Worm (Caenorhabditis elegans) whole organism, L3 larva: Measurements from ENCODE around the gene sid-1.

ENCODE experiments used
- R02D3.7 ChIP-seq: fragments of 150-350 bp; optimal IDR thresholded peaks from 2 replicates; lab custom pipeline; 2014; ENCODE audit warnings: missing biosample characterization, missing genetic modification characterization
- ZK546.5 ChIP-seq: sonication (generic microtip); optimal IDR thresholded peaks from 2 replicates; lab custom pipeline; 2017; ENCODE audit warnings: missing biosample characterization, missing genetic modification characterization
- aly-2 ChIP-seq: fragments of 150-350 bp; optimal IDR thresholded peaks from 2 replicates; lab custom pipeline; 2014; ENCODE audit warnings: missing biosample characterization, missing genetic modification characterization
- ama-1 ChIP-seq: fragments of 150-350 bp; optimal IDR thresholded peaks from 2 replicates; lab custom pipeline; 2018
- ceh-16 ChIP-seq: sonication (generic microtip); optimal IDR thresholded peaks from 2 replicates; lab custom pipeline; 2017; ENCODE audit warnings: missing biosample characterization, missing genetic modification characterization
- ceh-28 ChIP-seq: fragments of 150-350 bp; optimal IDR thresholded peaks from 2 replicates; lab custom pipeline; 2014; ENCODE audit warnings: missing biosample characterization, missing genetic modification reagents, missing genetic modification characterization
- ceh-82 ChIP-seq: fragments of 150-350 bp; optimal IDR thresholded peaks from 2 replicates; lab custom pipeline; 2014; ENCODE audit warnings: missing biosample characterization, missing genetic modification characterization
- ceh-9 ChIP-seq: sonication (generic microtip); optimal IDR thresholded peaks from 2 replicates; lab custom pipeline; 2018; ENCODE audit warnings: missing biosample characterization, missing genetic modification characterization
- egl-27 ChIP-seq: sonication (generic microtip); optimal IDR thresholded peaks from 4 replicates; lab custom pipeline; 2017; ENCODE audit warnings: missing biosample characterization, missing genetic modification reagents, missing genetic modification characterization
- elt-1 ChIP-seq: fragments of 150-350 bp; optimal IDR thresholded peaks from 2 replicates; lab custom pipeline; 2014; ENCODE audit warnings: missing biosample characterization, missing genetic modification characterization
- elt-3 ChIP-seq, 3 experiments: fragments of 150-350 bp in 1 of 3; sonication (generic microtip) in 2 of 3; optimal IDR thresholded peaks; 2 replicates in 2 of 3; 4 replicates in 1 of 3; lab custom pipeline; 2014 to 2017; ENCODE audit warnings: missing biosample characterization in 3 of 3, missing genetic modification characterization in 3 of 3
- fkh-10 ChIP-seq: sonication (generic microtip); optimal IDR thresholded peaks from 2 replicates; lab custom pipeline; 2017; ENCODE audit warnings: missing biosample characterization, missing genetic modification reagents, missing genetic modification characterization
- fkh-2 ChIP-seq: fragments of 150-350 bp; optimal IDR thresholded peaks from 2 replicates; lab custom pipeline; 2014; ENCODE audit warnings: missing biosample characterization, missing genetic modification reagents, missing genetic modification characterization
- fos-1 ChIP-seq: fragments of 150-350 bp; optimal IDR thresholded peaks from 2 replicates; lab custom pipeline; 2014; ENCODE audit warnings: missing biosample characterization, missing genetic modification characterization
- hmg-11 ChIP-seq: sonication (generic microtip); optimal IDR thresholded peaks from 2 replicates; lab custom pipeline; 2016; ENCODE audit warnings: missing genetic modification characterization, missing compliant biosample characterization
- lin-15B ChIP-seq: fragments of 150-350 bp; optimal IDR thresholded peaks from 2 replicates; lab custom pipeline; 2014; ENCODE audit warnings: missing biosample characterization, missing genetic modification characterization
- lin-39 ChIP-seq: fragments of 150-350 bp; optimal IDR thresholded peaks from 2 replicates; lab custom pipeline; 2018; ENCODE audit warnings: missing biosample characterization, missing genetic modification reagents, missing genetic modification characterization
- mdl-1 ChIP-seq: fragments of 150-350 bp; optimal IDR thresholded peaks from 2 replicates; lab custom pipeline; 2014; ENCODE audit warnings: missing biosample characterization, missing genetic modification characterization
- mml-1 ChIP-seq: fragments of 150-350 bp; sonication (generic microtip); optimal IDR thresholded peaks from 3 replicates; lab custom pipeline; 2014; ENCODE audit warnings: missing biosample characterization, missing genetic modification characterization
- nhr-11 ChIP-seq: fragments of 150-350 bp; optimal IDR thresholded peaks from 2 replicates; lab custom pipeline; 2014; ENCODE audit warnings: missing biosample characterization, missing genetic modification characterization
- nhr-23 ChIP-seq: fragments of 150-350 bp; optimal IDR thresholded peaks from 2 replicates; lab custom pipeline; 2014; ENCODE audit warnings: missing biosample characterization, missing genetic modification reagents, missing genetic modification characterization
- nhr-25 ChIP-seq: sonication (generic microtip); optimal IDR thresholded peaks from 2 replicates; lab custom pipeline; 2017; ENCODE audit warnings: missing biosample characterization, missing genetic modification characterization
- nhr-28 ChIP-seq: fragments of 150-350 bp; optimal IDR thresholded peaks from 2 replicates; lab custom pipeline; 2014; ENCODE audit warnings: missing biosample characterization, missing genetic modification characterization
- nhr-43 ChIP-seq: sonication (generic microtip); optimal IDR thresholded peaks from 2 replicates; lab custom pipeline; 2016; ENCODE audit warnings: mild to moderate bottlenecking, missing genetic modification characterization, missing compliant biosample characterization; ENCODE audit not compliant: poor library complexity, severe bottlenecking
- nhr-67 ChIP-seq: fragments of 150-350 bp; optimal IDR thresholded peaks from 2 replicates; lab custom pipeline; 2014; ENCODE audit warnings: missing biosample characterization, missing genetic modification characterization
- nhr-76 ChIP-seq: fragments of 150-350 bp; sonication (generic microtip); optimal IDR thresholded peaks from 5 replicates; lab custom pipeline; 2014; ENCODE audit warnings: missing biosample characterization, missing genetic modification characterization
- nhr-77 ChIP-seq: fragments of 150-350 bp; optimal IDR thresholded peaks from 2 replicates; lab custom pipeline; 2014; ENCODE audit warnings: missing biosample characterization, missing genetic modification characterization
- pha-4 ChIP-seq: fragments of 150-350 bp; optimal IDR thresholded peaks from 2 replicates; lab custom pipeline; 2014; ENCODE audit warnings: missing biosample characterization, missing genetic modification reagents, missing genetic modification characterization
- pqm-1 ChIP-seq: fragments of 150-350 bp; optimal IDR thresholded peaks from 2 replicates; lab custom pipeline; 2017; ENCODE audit warnings: missing biosample characterization, missing genetic modification characterization, inconsistent platforms
- sea-2 ChIP-seq: fragments of 150-350 bp; sonication (generic microtip); optimal IDR thresholded peaks from 4 replicates; lab custom pipeline; 2014; ENCODE audit warnings: missing biosample characterization, missing genetic modification reagents, missing genetic modification characterization
- skn-1 ChIP-seq: fragments of 150-350 bp; optimal IDR thresholded peaks from 2 replicates; lab custom pipeline; 2014; ENCODE audit warnings: missing biosample characterization, missing genetic modification characterization
- snpc-4 ChIP-seq: fragments of 150-350 bp; optimal IDR thresholded peaks from 2 replicates; lab custom pipeline; 2014; ENCODE audit warnings: missing biosample characterization, missing genetic modification characterization
- tbx-2 ChIP-seq: sonication (generic microtip); optimal IDR thresholded peaks from 2 replicates; lab custom pipeline; 2016; ENCODE audit warnings: mild to moderate bottlenecking, missing genetic modification characterization, missing compliant biosample characterization
- unc-39 ChIP-seq: sonication (generic microtip); optimal IDR thresholded peaks from 4 replicates; lab custom pipeline; 2017; ENCODE audit warnings: missing biosample characterization, missing genetic modification characterization
- zag-1 ChIP-seq: fragments of 150-350 bp; optimal IDR thresholded peaks from 2 replicates; lab custom pipeline; 2014; ENCODE audit warnings: missing biosample characterization, missing genetic modification characterization
- ztf-4 ChIP-seq: fragments of 150-350 bp; optimal IDR thresholded peaks from 2 replicates; lab custom pipeline; 2014; ENCODE audit warnings: missing biosample characterization, missing genetic modification characterization

Gene sid-1

ce11 chrV:5150880-5151279 is 31.1 kb downstream of the sid-1 start, which contains the start of gene srh-130:
Gene srh-130, plus strand, starts transcription at chrV:5151180.
- TF ChIP-seq unc-39 (no peak), hmg-11 (tag; lab: Kevin White, UChicago) (no peak), zag-1 (tag; lab: Kevin White, UChicago) (no peak), ceh-9 (no peak), snpc-4 (tag; lab: Kevin White, UChicago) (no peak), mml-1 (tag; lab: Kevin White, UChicago) (no peak)

ce11 chrV:5155516-5155915 is 35.7 kb downstream of the sid-1 start, which contains the start of gene srx-38:
Gene srx-38, minus strand, starts transcription at chrV:5155616.
- TF ChIP-seq fkh-2: no peak
- no peak for TF ChIP-seq skn-1 (tag; lab: Kevin White, UChicago)
- TF ChIP-seq nhr-67 (tag; lab: Kevin White, UChicago): no peak
- TF ChIP-seq nhr-11 (tag; lab: Kevin White, UChicago): no peak
- no peak for TF ChIP-seq ceh-28
- TF ChIP-seq unc-39: no peak

- TF ChIP-seq mdl-1 (tag; lab: Kevin White, UChicago): no peak
- no peak for TF ChIP-seq nhr-76 (tag; lab: Kevin White, UChicago)
- no peak for TF ChIP-seq elt-3 (tag; optimal IDR thresholded peaks at IDR 0.05; lab: Kevin White, UChicago)
- TF ChIP-seq egl-27 (tag; lab: Kevin White, UChicago): no peak
- no peak for TF ChIP-seq fos-1 (tag; lab: Kevin White, UChicago)
- TF ChIP-seq skn-1 (tag; lab: Kevin White, UChicago): no peak
- no peak for TF ChIP-seq ceh-82 (tag; lab: Kevin White, UChicago)
- TF ChIP-seq ama-1 (lab: Kevin White, UChicago): no peak
- no peak for TF ChIP-seq lin-39
- no peak for TF ChIP-seq unc-39
- no peak for TF ChIP-seq ZK546.5
- TF ChIP-seq nhr-77 (tag; lab: Kevin White, UChicago): no peak
- no peak for TF ChIP-seq aly-2 (tag; lab: Kevin White, UChicago)
- no peak for TF ChIP-seq nhr-43 (tag; lab: Kevin White, UChicago)
- TF ChIP-seq nhr-25 (tag; lab: Kevin White, UChicago): no peak
- TF ChIP-seq pha-4: no peak
- no peak for TF ChIP-seq mml-1 (tag; lab: Kevin White, UChicago)
- TF ChIP-seq fkh-10: no peak
- no peak for TF ChIP-seq tbx-2 (tag; lab: Kevin White, UChicago)
- no peak for TF ChIP-seq lin-15B (tag; lab: Kevin White, UChicago)
These were observed 37.9 kb downstream of the sid-1 start, which contains the start of gene srx-39 for ce11 chrV:5157660-5158059. Gene srx-39, minus strand, starts transcription at chrV:5157760.

- no peak for TF ChIP-seq sea-2 (GFP tag; lab: Kevin White, UChicago)
- TF ChIP-seq egl-27 (tag; lab: Kevin White, UChicago): no peak
- no peak for TF ChIP-seq fkh-2
- TF ChIP-seq mdl-1 (tag; lab: Kevin White, UChicago): no peak
- TF ChIP-seq pha-4: no peak
- no peak for TF ChIP-seq elt-3 (tag; optimal IDR thresholded peaks at IDR 0.05; lab: Kevin White, UChicago)
- no peak for TF ChIP-seq nhr-11 (tag; lab: Kevin White, UChicago)
- TF ChIP-seq ztf-4 (tag; lab: Kevin White, UChicago): no peak
- TF ChIP-seq snpc-4 (tag; lab: Kevin White, UChicago): no peak
These were observed 38.5 kb downstream of the sid-1 start, which contains the start of gene abu-15 for ce11 chrV:5158302-5158701. Gene abu-15, plus strand, starts transcription at chrV:5158602.

- TF ChIP-seq ceh-82 (tag; lab: Kevin White, UChicago) (no peak), nhr-67 (tag; lab: Kevin White, UChicago) (no peak), ceh-16 (tag; lab: Kevin White, UChicago) (no peak), pqm-1 (tag; lab: Kevin White, UChicago) (no peak), ama-1 (lab: Kevin White, UChicago) (no peak), ceh-28 (no peak), ceh-9 (no peak), snpc-4 (tag; lab: Kevin White, UChicago) (no peak), R02D3.7 (tag; lab: Kevin White, UChicago) (no peak), nhr-23 (tag; lab: Kevin White, UChicago) (no peak), elt-3 (tag; optimal IDR thresholded peaks at IDR 0.05; lab: Kevin White, UChicago) (no peak), mml-1 (tag; lab: Kevin White, UChicago) (no peak), elt-1 (tag; lab: Kevin White, UChicago) (no peak), nhr-28 (no peak), pha-4 (no peak)
These were observed 42.0 kb downstream of the sid-1 start, which contains the start of gene abu-6 for ce11 chrV:5161792-5162191. Gene abu-6, minus strand, starts transcription at chrV:5161892.
